Worm (Caenorhabditis elegans) whole organism, L2 larva: Measurements from ENCODE around the gene htz-1.

ENCODE experiments used
- C34F6.9 ChIP-seq: fragments of 150-350 bp; optimal IDR thresholded peaks from 2 replicates; lab custom pipeline; 2014; ENCODE audit warnings: missing biosample characterization, missing genetic modification characterization
- F13H6.1 ChIP-seq: sonication (generic microtip); optimal IDR thresholded peaks from 2 replicates; lab custom pipeline; 2016; ENCODE audit warnings: missing genetic modification characterization, missing compliant biosample characterization
- Y55F3AM.14 ChIP-seq: fragments of 200-800 bp; sonication (Bioruptor generic); optimal IDR thresholded peaks from 2 replicates; lab custom pipeline; 2018; ENCODE audit warnings: mild to moderate bottlenecking, missing genetic modification characterization, missing compliant biosample characterization
- alr-1 ChIP-seq: fragments of 150-350 bp; optimal IDR thresholded peaks from 2 replicates; lab custom pipeline; 2014; ENCODE audit warnings: missing biosample characterization, missing genetic modification characterization
- ama-1 ChIP-seq: fragments of 150-350 bp; optimal IDR thresholded peaks from 2 replicates; lab custom pipeline; 2018; ENCODE audit warnings: inconsistent platforms
- blmp-1 ChIP-seq: sonication (generic microtip); optimal IDR thresholded peaks from 2 replicates; lab custom pipeline; 2017; ENCODE audit warnings: missing genetic modification characterization, mild to moderate bottlenecking, missing compliant biosample characterization, antibody characterized with exemption, moderate library complexity; ENCODE audit not compliant: insufficient read depth
- ceh-16 ChIP-seq: fragments of 150-350 bp; optimal IDR thresholded peaks from 2 replicates; lab custom pipeline; 2014; ENCODE audit warnings: missing biosample characterization, missing genetic modification characterization
- crh-2 ChIP-seq: sonication (generic microtip); optimal IDR thresholded peaks from 2 replicates; lab custom pipeline; 2017; ENCODE audit warnings: missing biosample characterization, missing genetic modification characterization
- dmd-4 ChIP-seq: sonication (generic microtip); optimal IDR thresholded peaks from 2 replicates; lab custom pipeline; 2017; ENCODE audit warnings: missing biosample characterization, missing genetic modification characterization
- fos-1 ChIP-seq: fragments of 150-350 bp; optimal IDR thresholded peaks from 2 replicates; lab custom pipeline; 2014; ENCODE audit warnings: missing biosample characterization, missing genetic modification characterization
- gmeb-1 ChIP-seq: fragments of 150-350 bp; optimal IDR thresholded peaks from 2 replicates; lab custom pipeline; 2014; ENCODE audit warnings: missing biosample characterization, missing genetic modification characterization
- lin-11 ChIP-seq: fragments of 150-350 bp; sonication (generic microtip); optimal IDR thresholded peaks from 2 replicates; lab custom pipeline; 2014; ENCODE audit warnings: missing biosample characterization, missing genetic modification characterization, inconsistent platforms, mixed read lengths
- lin-39 ChIP-seq: fragments of 150-350 bp; optimal IDR thresholded peaks from 2 replicates; lab custom pipeline; 2014; ENCODE audit warnings: missing biosample characterization, missing genetic modification reagents, missing genetic modification characterization
- lsy-2 ChIP-seq, 2 experiments: fragments of 150-350 bp in 1 of 2; sonication (generic microtip) in 1 of 2; optimal IDR thresholded peaks; 2 replicates each; lab custom pipeline; 2014 to 2017; ENCODE audit warnings: missing biosample characterization in 2 of 2, missing genetic modification characterization in 2 of 2
- mab-5 ChIP-seq: fragments of 150-350 bp; optimal IDR thresholded peaks from 2 replicates; lab custom pipeline; 2014; ENCODE audit warnings: missing biosample characterization, missing genetic modification characterization
- mbf-1 ChIP-seq: sonication (generic microtip); optimal IDR thresholded peaks from 2 replicates; lab custom pipeline; 2017; ENCODE audit warnings: missing biosample characterization, missing genetic modification characterization
- mdl-1 ChIP-seq, 2 experiments: fragments of 150-350 bp in 1 of 2; sonication (generic microtip) in 1 of 2; optimal IDR thresholded peaks; 2 replicates each; lab custom pipeline; 2017; ENCODE audit warnings: missing biosample characterization in 2 of 2, missing genetic modification characterization in 2 of 2
- nhr-10 ChIP-seq: sonication (generic microtip); optimal IDR thresholded peaks from 2 replicates; lab custom pipeline; 2017; ENCODE audit warnings: missing biosample characterization, missing genetic modification characterization
- nhr-129 ChIP-seq: fragments of 150-350 bp; optimal IDR thresholded peaks from 2 replicates; lab custom pipeline; 2014; ENCODE audit warnings: missing biosample characterization, missing genetic modification characterization
- nhr-21 ChIP-seq: fragments of 150-350 bp; optimal IDR thresholded peaks from 2 replicates; lab custom pipeline; 2014; ENCODE audit warnings: missing biosample characterization, missing genetic modification characterization
- nhr-23 ChIP-seq: fragments of 150-350 bp; optimal IDR thresholded peaks from 2 replicates; lab custom pipeline; 2014; ENCODE audit warnings: missing biosample characterization, missing genetic modification reagents, missing genetic modification characterization
- nhr-237 ChIP-seq: fragments of 150-350 bp; optimal IDR thresholded peaks from 2 replicates; lab custom pipeline; 2014; ENCODE audit warnings: missing biosample characterization, missing genetic modification characterization
- nhr-25 ChIP-seq: fragments of 150-350 bp; sonication (generic microtip); optimal IDR thresholded peaks from 3 replicates; lab custom pipeline; 2014; ENCODE audit warnings: missing biosample characterization, missing genetic modification characterization
- nhr-6 ChIP-seq: fragments of 150-350 bp; optimal IDR thresholded peaks from 2 replicates; lab custom pipeline; 2014; ENCODE audit warnings: missing biosample characterization, missing genetic modification characterization
- peb-1 ChIP-seq: fragments of 150-350 bp; optimal IDR thresholded peaks from 2 replicates; lab custom pipeline; 2014; ENCODE audit warnings: missing biosample characterization, missing genetic modification characterization
- sem-4 ChIP-seq: fragments of 150-350 bp; optimal IDR thresholded peaks from 2 replicates; lab custom pipeline; 2014; ENCODE audit warnings: missing biosample characterization, missing genetic modification reagents, missing genetic modification characterization
- skn-1 ChIP-seq: sonication (generic microtip); optimal IDR thresholded peaks from 2 replicates; lab custom pipeline; 2017; ENCODE audit warnings: missing biosample characterization, missing genetic modification characterization
- sma-3 ChIP-seq: sonication (generic microtip); optimal IDR thresholded peaks from 2 replicates; lab custom pipeline; 2016; ENCODE audit warnings: missing genetic modification reagents, missing genetic modification characterization, missing compliant biosample characterization
- sma-9 ChIP-seq, 2 experiments: fragments of 150-350 bp in 1 of 2; sonication (generic microtip) in 1 of 2; optimal IDR thresholded peaks; 2 replicates each; lab custom pipeline; 2014 to 2016; ENCODE audit warnings: missing genetic modification characterization in 2 of 2, mild to moderate bottlenecking in 1 of 2, missing biosample characterization in 1 of 2, missing compliant biosample characterization in 1 of 2, missing genetic modification reagents in 1 of 2, moderate library complexity in 1 of 2
- unc-55 ChIP-seq: fragments of 150-350 bp; sonication (generic microtip); optimal IDR thresholded peaks from 3 replicates; lab custom pipeline; 2014; ENCODE audit warnings: missing biosample characterization, missing genetic modification reagents, missing genetic modification characterization
- unc-62 ChIP-seq: fragments of 150-350 bp; optimal IDR thresholded peaks from 2 replicates; lab custom pipeline; 2014; ENCODE audit warnings: missing biosample characterization, missing genetic modification reagents, missing genetic modification characterization
- zag-1 ChIP-seq: fragments of 150-350 bp; optimal IDR thresholded peaks from 2 replicates; lab custom pipeline; 2014; ENCODE audit warnings: missing biosample characterization, missing genetic modification characterization

Gene htz-1

DNA sequence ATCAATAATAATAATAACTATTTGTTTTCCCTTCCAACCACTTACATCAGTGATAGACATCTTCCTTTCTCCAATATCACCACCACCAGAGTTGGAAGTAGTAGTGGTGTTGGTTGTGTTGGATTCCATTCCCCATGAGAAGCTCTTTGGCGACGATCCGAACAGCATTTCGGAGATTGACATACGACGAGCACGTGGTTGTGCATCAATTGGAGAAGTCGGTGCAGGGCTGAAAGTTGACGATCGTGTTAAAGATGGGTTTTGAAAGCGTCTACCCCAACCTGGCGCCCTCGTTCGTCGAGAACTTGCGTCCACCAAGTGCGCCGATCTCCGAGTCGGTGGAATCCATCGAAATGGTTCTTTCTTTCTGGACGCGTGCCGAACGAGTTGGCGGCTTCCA lies 23.0 kb downstream of the htz-1 start:
- no peak for TF ChIP-seq nhr-25
- no peak for TF ChIP-seq nhr-6 (tag; lab: Kevin White, UChicago)
- no peak for TF ChIP-seq fos-1 (tag; lab: Kevin White, UChicago)
- TF ChIP-seq F13H6.1 = no peak
- TF ChIP-seq ama-1 (lab: Kevin White, UChicago) = peak; percentile 59
- no peak for TF ChIP-seq mbf-1 (tag; lab: Kevin White, UChicago)
- peak; percentile 11 for TF ChIP-seq Y55F3AM.14
- TF ChIP-seq blmp-1 (tag; lab: Kevin White, UChicago) = no peak
- TF ChIP-seq nhr-23 = no peak
- TF ChIP-seq peb-1 (tag; lab: Kevin White, UChicago) = no peak

DNA sequence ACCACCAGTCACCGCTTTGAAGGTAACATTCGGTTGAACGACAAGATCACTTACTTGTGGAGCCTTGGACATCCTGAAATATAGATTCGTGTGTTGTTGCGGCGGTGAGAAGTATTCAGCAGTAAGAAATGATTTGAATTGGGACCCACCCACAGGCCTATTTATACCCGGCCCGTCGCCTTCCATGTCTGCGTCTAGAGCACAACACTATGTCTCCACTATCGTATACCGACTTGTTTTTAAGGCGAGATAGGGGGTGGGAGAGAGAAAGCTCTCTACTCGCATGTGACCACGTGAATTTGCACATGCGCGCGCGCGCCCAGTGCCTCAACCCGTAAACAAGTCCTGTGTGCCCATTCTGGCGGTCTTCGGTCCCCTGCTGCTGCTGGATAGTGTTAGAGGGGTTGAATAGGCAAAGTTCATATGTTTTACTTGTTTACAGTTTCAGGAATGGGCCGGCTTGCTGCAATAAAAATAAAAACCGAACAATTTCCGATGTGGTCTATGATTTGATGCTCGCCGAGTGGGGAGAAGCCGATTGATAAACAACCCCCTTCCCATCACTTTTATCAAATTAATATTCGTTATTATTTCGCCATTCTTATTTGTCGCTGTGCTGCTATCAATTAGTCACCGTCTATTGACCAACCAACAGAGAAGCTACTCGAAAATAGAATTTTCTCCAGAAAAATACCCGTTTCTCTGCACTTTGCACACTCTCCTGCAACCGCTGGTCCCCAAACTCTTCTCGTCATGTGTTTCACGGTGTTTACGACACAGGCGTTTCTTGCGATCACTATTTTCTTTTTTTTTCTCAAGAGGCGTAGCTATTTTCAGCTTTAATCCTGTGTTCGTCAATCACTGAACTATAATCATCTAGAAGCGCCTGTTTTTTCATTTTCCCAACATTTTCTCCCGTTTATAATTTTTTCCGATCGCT lies 24.0 kb downstream of the htz-1 start:
- TF ChIP-seq fos-1 (tag; lab: Kevin White, UChicago) = peak; percentile 38
- no peak for TF ChIP-seq dmd-4
- TF ChIP-seq crh-2 (tag; lab: Kevin White, UChicago) = peak; percentile 70
- TF ChIP-seq nhr-129 (tag; lab: Kevin White, UChicago) = peak; percentile 89
- peak; percentile 71 for TF ChIP-seq sma-9 (GFP tag; optimal IDR thresholded peaks at IDR 0.05; lab: Kevin White, UChicago)
- no peak for TF ChIP-seq sma-9 (tag; optimal IDR thresholded peaks at IDR 0.05; lab: Kevin White, UChicago)
- peak; percentile 57 for TF ChIP-seq Y55F3AM.14
- TF ChIP-seq unc-55 = peak; percentile 44
- TF ChIP-seq ceh-16 (tag; lab: Kevin White, UChicago) = no peak
- no peak for TF ChIP-seq nhr-10 (tag; lab: Kevin White, UChicago)
- TF ChIP-seq mdl-1 (tag; optimal IDR thresholded peaks at IDR 0.05; lab: Kevin White, UChicago) = peak; percentile 56 to 91
- peak; percentile 23 for TF ChIP-seq gmeb-1 (tag; lab: Kevin White, UChicago)
- no peak for TF ChIP-seq nhr-6 (tag; lab: Kevin White, UChicago)
- peak; percentile 64 for TF ChIP-seq F13H6.1
- TF ChIP-seq sem-4 (tag; lab: Kevin White, UChicago) = peak; percentile 29
- peak; percentile 72 for TF ChIP-seq C34F6.9 (tag; lab: Kevin White, UChicago)
- no peak for TF ChIP-seq alr-1 (tag; lab: Kevin White, UChicago)
- no peak for TF ChIP-seq lin-39
- no peak for TF ChIP-seq mab-5
- TF ChIP-seq zag-1 (tag; lab: Kevin White, UChicago) = peak; percentile 14
- TF ChIP-seq ama-1 (lab: Kevin White, UChicago) = peak; percentile 52
- TF ChIP-seq nhr-21 (tag; lab: Kevin White, UChicago) = peak; percentile 18
- TF ChIP-seq sma-3 = peak; percentile 9
- TF ChIP-seq lin-11 (tag; lab: Kevin White, UChicago) = peak; percentile 88
- TF ChIP-seq lsy-2 (tag; optimal IDR thresholded peaks at IDR 0.05; lab: Kevin White, UChicago) = peak; percentile 2 to 74
- peak; percentile 26 for TF ChIP-seq skn-1 (tag; lab: Kevin White, UChicago)

ce11 chrIV:4470885-4471772 lies 25.1 kb downstream of the htz-1 start:
- TF ChIP-seq nhr-25 (no peak), ceh-16 (tag; lab: Kevin White, UChicago) (no peak), lsy-2 (tag; optimal IDR thresholded peaks at IDR 0.05; lab: Kevin White, UChicago) (peak in 1 of 2 experiments; percentile 28), mdl-1 (tag; optimal IDR thresholded peaks at IDR 0.05; lab: Kevin White, UChicago) (peak; percentile 71 to 85), sma-9 (GFP tag; optimal IDR thresholded peaks at IDR 0.05; lab: Kevin White, UChicago) (peak; percentile 50), sma-9 (tag; optimal IDR thresholded peaks at IDR 0.05; lab: Kevin White, UChicago) (no peak), gmeb-1 (tag; lab: Kevin White, UChicago) (peak; percentile 41), crh-2 (tag; lab: Kevin White, UChicago) (no peak), nhr-129 (tag; lab: Kevin White, UChicago) (peak; percentile 69), unc-55 (peak; percentile 31), F13H6.1 (peak; percentile 56), nhr-6 (tag; lab: Kevin White, UChicago) (no peak), lin-11 (tag; lab: Kevin White, UChicago) (no peak), sma-3 (peak; percentile 5), nhr-237 (no peak), Y55F3AM.14 (no peak), unc-62 (GFP tag; lab: Kevin White, UChicago) (no peak)
